Fruit fly (Drosophila melanogaster): Measurements from ENCODE around the gene Gr68a.

Gr68a gene

dm6 chr3L:11785291-11785690 is 34.2 kb downstream of the Gr68a start (continued):
- TF ChIP-seq Pdp1 (GFP tag; optimal IDR thresholded peaks at IDR 0.05) (peak in 1 of 2 experiments; percentile 7), E2f1 (GFP tag; IDR thresholded peaks at IDR 0.05) (0 out of 2 replicates have a peak, but pooled peaks have one; percentile 40), stc (GFP tag; IDR thresholded peaks at IDR 0.05) (peak; percentile 34; the same call in 1 of the 2 replicates), HmgZ (tag; optimal IDR thresholded peaks at IDR 0.05) (peak; percentile 33), Med (GFP tag) (peak; percentile 71), Abd-B (GFP tag; optimal IDR thresholded peaks at IDR 0.05) (no peak), CG6813 (GFP tag; optimal IDR thresholded peaks at IDR 0.05) (no peak), CG12659 (GFP tag; optimal IDR thresholded peaks at IDR 0.05) (peak; percentile 45), Fer3 (tag; optimal IDR thresholded peaks at IDR 0.05) (peak; percentile 57), CG12104 (GFP tag; optimal IDR thresholded peaks at IDR 0.05) (no peak), CG14014 (GFP tag; IDR thresholded peaks at IDR 0.05) (0 out of 2 replicates have a peak, but pooled peaks have one; percentile 28), CG11247 (GFP tag; IDR thresholded peaks at IDR 0.05) (0 out of 2 replicates have a peak, but pooled peaks have one; percentile 46), CG31224 (GFP tag; IDR thresholded peaks at IDR 0.05) (peak; percentile 27; the same call in 1 of the 2 replicates), cas (GFP tag; IDR thresholded peaks at IDR 0.05) (0 out of 2 replicates have a peak, but pooled peaks have one; percentile 46), ind (GFP tag; optimal IDR thresholded peaks at IDR 0.05) (no peak), CG34422 (GFP tag; IDR thresholded peaks at IDR 0.05) (0 out of 3 replicates have a peak, but pooled peaks have one; percentile 31), CG13296 (GFP tag; optimal IDR thresholded peaks at IDR 0.05) (peak; percentile 60), ssp (GFP tag; IDR thresholded peaks at IDR 0.05) (0 out of 2 replicates have a peak, but pooled peaks have one; percentile 9), esg (GFP tag; conservative IDR thresholded peaks at IDR 0.05) (peak; percentile 54), HLH3B (GFP tag; IDR thresholded peaks at IDR 0.05) (peak; percentile 57), CG31388 (GFP tag; optimal IDR thresholded peaks at IDR 0.05) (peak; percentile 13), az2 (GFP tag; optimal IDR thresholded peaks at IDR 0.05) (peak; percentile 26), nmo (GFP tag; optimal IDR thresholded peaks at IDR 0.05) (peak; percentile 24), z (GFP tag; IDR thresholded peaks at IDR 0.05) (no peak), CG4820 (GFP tag; optimal IDR thresholded peaks at IDR 0.05) (peak; percentile 5), E2f2 (GFP tag; IDR thresholded peaks at IDR 0.05) (peak; percentile 38; the same call in 1 of the 2 replicates), al (GFP tag; IDR thresholded peaks at IDR 0.05) (peak; percentile 61), grau (tag; optimal IDR thresholded peaks at IDR 0.05) (peak; percentile 82), Antp (GFP tag; optimal IDR thresholded peaks at IDR 0.05) (no peak), CG17328 (GFP tag; IDR thresholded peaks at IDR 0.05) (peak; percentile 37; the same call in 1 of the 2 replicates), MBD-R2 (GFP tag; IDR thresholded peaks at IDR 0.05) (peak; percentile 24; the same call in 1 of the 2 replicates), CG3838 (GFP tag; optimal IDR thresholded peaks at IDR 0.05) (no peak), Atf6 (GFP tag; IDR thresholded peaks at IDR 0.05) (peak; percentile 40; the same call in 1 of the 2 replicates), CG17802 (tag; optimal IDR thresholded peaks at IDR 0.05) (no peak), fd96Cb (tag; optimal IDR thresholded peaks at IDR 0.05) (peak; percentile 25), Sry-δ (GFP tag; optimal IDR thresholded peaks at IDR 0.05) (peak; percentile 14), CoRest (tag; optimal IDR thresholded peaks at IDR 0.05) (peak; percentile 59), kay (GFP tag; optimal IDR thresholded peaks at IDR 0.05) (no peak), gsb-n (tag; optimal IDR thresholded peaks at IDR 0.05) (no peak), CG18599 (GFP tag; optimal IDR thresholded peaks at IDR 0.05) (peak; percentile 58), CG13424 (tag; optimal IDR thresholded peaks at IDR 0.05) (peak; percentile 69), dysf (GFP tag; IDR thresholded peaks at IDR 0.05) (peak; percentile 80), HHEX (GFP tag; optimal IDR thresholded peaks at IDR 0.05) (peak; percentile 28), Bteb2 (GFP tag; optimal IDR thresholded peaks at IDR 0.05) (peak; percentile 15), CG9727 (GFP tag; optimal IDR thresholded peaks at IDR 0.05) (peak; percentile 3), Ada2b (GFP tag; IDR thresholded peaks at IDR 0.05) (peak; percentile 63), CG6654 (GFP tag; optimal IDR thresholded peaks at IDR 0.05) (no peak), sr (GFP tag; IDR thresholded peaks at IDR 0.05) (peak; percentile 86), CG10321 (GFP tag; IDR thresholded peaks at IDR 0.05) (0 out of 2 replicates have a peak, but pooled peaks have one; percentile 21), NFAT (GFP tag; IDR thresholded peaks at IDR 0.05) (peak; percentile 31; the same call in 1 of the 2 replicates), CG16863 (GFP tag; optimal IDR thresholded peaks at IDR 0.05) (peak; percentile 19)

All from whole organism, embryonic.